Worm (Caenorhabditis elegans) whole organism, L4 larva: Measurements from ENCODE around the gene Y51H4A.25.

Source experiments
- D1046.2 ChIP-seq: fragments of 200-800 bp; sonication (Bioruptor generic); IDR thresholded peaks from 2 replicates; pipeline ENCODE4 v1.3.6; 2022; ENCODE audit warnings: missing genetic modification characterization, missing compliant biosample characterization
- F10B5.3 ChIP-seq: sonication (generic microtip); optimal IDR thresholded peaks from 2 replicates; lab custom pipeline; 2016; ENCODE audit warnings: mild to moderate bottlenecking, missing genetic modification characterization, missing compliant biosample characterization
- F37D6.2 ChIP-seq: sonication (generic microtip); optimal IDR thresholded peaks from 2 replicates; lab custom pipeline; 2016; ENCODE audit warnings: mild to moderate bottlenecking, missing genetic modification characterization, missing compliant biosample characterization
- F44E2.7 ChIP-seq: fragments of 200-800 bp; sonication (Bioruptor generic); IDR thresholded peaks from 2 replicates; pipeline ENCODE4 v2.1.2; 2022; ENCODE audit warnings: missing genetic modification characterization, missing compliant biosample characterization
- Y5F2A.4 ChIP-seq: fragments of 200-800 bp; sonication (Bioruptor generic); optimal IDR thresholded peaks from 2 replicates; lab custom pipeline; 2018; ENCODE audit warnings: mild to moderate bottlenecking, missing genetic modification characterization, missing compliant biosample characterization
- Y75B8A.6 ChIP-seq: fragments of 200-800 bp; sonication (Bioruptor generic); IDR thresholded peaks from 2 replicates; pipeline ENCODE4 v1.3.6; 2022; ENCODE audit warnings: missing genetic modification reagents, missing genetic modification characterization, missing compliant biosample characterization
- ZK337.2 ChIP-seq: fragments of 200-800 bp; sonication (Bioruptor generic); IDR thresholded peaks from 2 replicates; pipeline ENCODE4 v1.3.6; 2022; ENCODE audit warnings: missing genetic modification reagents, missing genetic modification characterization, missing compliant biosample characterization
- ZK546.5 ChIP-seq, 2 experiments: sonication (generic microtip); optimal IDR thresholded peaks; 2 replicates each; lab custom pipeline; 2017; ENCODE audit warnings: missing biosample characterization in 2 of 2, missing genetic modification characterization in 2 of 2
- aly-2 ChIP-seq: sonication (generic microtip); optimal IDR thresholded peaks from 2 replicates; lab custom pipeline; 2018; ENCODE audit warnings: missing biosample characterization, missing genetic modification characterization
- ama-1 ChIP-seq: fragments of 150-350 bp; optimal IDR thresholded peaks from 2 replicates; lab custom pipeline; 2014; ENCODE audit warnings: inconsistent platforms, mixed read lengths
- ceh-20 ChIP-seq: fragments of 200-800 bp; sonication (Bioruptor generic); IDR thresholded peaks from 2 replicates; pipeline ENCODE4 v1.3.6; 2022; ENCODE audit warnings: missing genetic modification reagents, missing genetic modification characterization, missing compliant biosample characterization
- ceh-32 ChIP-seq: sonication (generic microtip); optimal IDR thresholded peaks from 2 replicates; lab custom pipeline; 2016; ENCODE audit warnings: mild to moderate bottlenecking, missing genetic modification characterization, missing compliant biosample characterization; ENCODE audit not compliant: poor library complexity
- ceh-82 ChIP-seq: sonication (generic microtip); optimal IDR thresholded peaks from 2 replicates; lab custom pipeline; 2017; ENCODE audit warnings: missing biosample characterization, missing genetic modification characterization
- daf-12 ChIP-seq: fragments of 150-350 bp; optimal IDR thresholded peaks from 2 replicates; lab custom pipeline; 2014; ENCODE audit warnings: missing biosample characterization, missing genetic modification reagents, missing genetic modification characterization
- daf-16 ChIP-seq, 3 experiments: sonication (generic microtip); optimal IDR thresholded peaks; 2 replicates each; lab custom pipeline; 2016 to 2017; ENCODE audit warnings: missing genetic modification characterization in 3 of 3, missing genetic modification reagents in 3 of 3, mild to moderate bottlenecking in 2 of 3, missing compliant biosample characterization in 2 of 3, missing biosample characterization in 1 of 3, moderate library complexity in 1 of 3
- egl-27 ChIP-seq: sonication (generic microtip); optimal IDR thresholded peaks from 3 replicates; lab custom pipeline; 2017; ENCODE audit warnings: missing biosample characterization, missing genetic modification reagents, missing genetic modification characterization
- egl-43 ChIP-seq: fragments of 200-800 bp; sonication (Bioruptor generic); IDR thresholded peaks from 2 replicates; pipeline ENCODE4 v1.3.6; 2022; ENCODE audit warnings: missing genetic modification reagents, missing genetic modification characterization, missing compliant biosample characterization
- fkh-10 ChIP-seq: fragments of 150-350 bp; optimal IDR thresholded peaks from 2 replicates; lab custom pipeline; 2014; ENCODE audit warnings: missing biosample characterization, missing genetic modification reagents, missing genetic modification characterization
- gei-8 ChIP-seq: fragments of 200-800 bp; sonication (Bioruptor generic); optimal IDR thresholded peaks from 2 replicates; lab custom pipeline; 2018; ENCODE audit warnings: mild to moderate bottlenecking, missing genetic modification characterization, missing compliant biosample characterization
- hif-1 ChIP-seq, 2 experiments: sonication (generic microtip); optimal IDR thresholded peaks; 2 replicates each; lab custom pipeline; 2016 to 2017; ENCODE audit warnings: missing compliant biosample characterization in 2 of 2, missing genetic modification characterization in 2 of 2, missing genetic modification reagents in 2 of 2, missing genotype in 2 of 2, mild to moderate bottlenecking in 1 of 2
- hlh-11 ChIP-seq: fragments of 200-800 bp; sonication (Bioruptor generic); optimal IDR thresholded peaks from 2 replicates; lab custom pipeline; 2018; ENCODE audit warnings: mild to moderate bottlenecking, missing genetic modification characterization, missing compliant biosample characterization
- hmg-1.1 ChIP-seq: fragments of 200-800 bp; sonication (Bioruptor generic); IDR thresholded peaks from 2 replicates; pipeline ENCODE4 v1.3.6; 2022; ENCODE audit warnings: missing genetic modification reagents, missing genetic modification characterization, missing compliant biosample characterization
- lim-7 ChIP-seq: fragments of 200-800 bp; sonication (Bioruptor generic); IDR thresholded peaks from 2 replicates; pipeline ENCODE4 v1.3.6; 2022; ENCODE audit warnings: missing genetic modification characterization, missing compliant biosample characterization
- lin-1 ChIP-seq: fragments of 200-800 bp; sonication (Bioruptor generic); IDR thresholded peaks from 2 replicates; pipeline ENCODE4 v1.3.6; 2022; ENCODE audit warnings: missing genetic modification reagents, missing genetic modification characterization, missing compliant biosample characterization
- lin-13 ChIP-seq: fragments of 150-350 bp; optimal IDR thresholded peaks from 2 replicates; lab custom pipeline; 2014; ENCODE audit warnings: missing biosample characterization, missing genetic modification reagents, missing genetic modification characterization
- lin-29 ChIP-seq: fragments of 200-800 bp; sonication (Bioruptor generic); IDR thresholded peaks from 2 replicates; pipeline ENCODE4 v1.3.6; 2022; ENCODE audit warnings: missing genetic modification reagents, missing genetic modification characterization, missing compliant biosample characterization
- lsy-2 ChIP-seq, 2 experiments: fragments of 150-350 bp in 1 of 2; sonication (generic microtip) in 1 of 2; optimal IDR thresholded peaks; 2 replicates each; lab custom pipeline; 2014 to 2017; ENCODE audit warnings: missing biosample characterization in 2 of 2, missing genetic modification characterization in 2 of 2
- mxl-2 ChIP-seq: fragments of 200-800 bp; sonication (Bioruptor generic); conservative IDR thresholded peaks from 2 replicates; pipeline ENCODE4 v1.3.6; 2022; ENCODE audit warnings: missing genetic modification reagents, missing genetic modification characterization, missing compliant biosample characterization
- nhr-10 ChIP-seq: fragments of 150-350 bp; optimal IDR thresholded peaks from 2 replicates; lab custom pipeline; 2014; ENCODE audit warnings: missing biosample characterization, missing genetic modification characterization
- nhr-102 ChIP-seq: sonication (generic microtip); optimal IDR thresholded peaks from 2 replicates; lab custom pipeline; 2016; ENCODE audit warnings: mild to moderate bottlenecking, missing genetic modification characterization, moderate library complexity, missing compliant biosample characterization
- nhr-11 ChIP-seq: fragments of 150-350 bp; optimal IDR thresholded peaks from 2 replicates; lab custom pipeline; 2014; ENCODE audit warnings: missing biosample characterization, missing genetic modification characterization
- nhr-111 ChIP-seq: fragments of 200-800 bp; sonication (Bioruptor generic); optimal IDR thresholded peaks from 2 replicates; lab custom pipeline; 2018; ENCODE audit warnings: mild to moderate bottlenecking, missing genetic modification characterization, missing compliant biosample characterization
- nhr-28 ChIP-seq: fragments of 150-350 bp; optimal IDR thresholded peaks from 2 replicates; lab custom pipeline; 2014; ENCODE audit warnings: missing biosample characterization, missing genetic modification characterization
- nhr-42 ChIP-seq: fragments of 200-800 bp; sonication (Bioruptor generic); IDR thresholded peaks from 2 replicates; pipeline ENCODE4 v1.3.6; 2022; ENCODE audit warnings: missing genetic modification characterization, missing compliant biosample characterization
- nhr-76 ChIP-seq: fragments of 150-350 bp; optimal IDR thresholded peaks from 2 replicates; lab custom pipeline; 2014; ENCODE audit warnings: missing biosample characterization, missing genetic modification characterization
- nhr-77 ChIP-seq: fragments of 150-350 bp; optimal IDR thresholded peaks from 2 replicates; lab custom pipeline; 2014; ENCODE audit warnings: missing biosample characterization, missing genetic modification characterization
- pqm-1 ChIP-seq: sonication (generic microtip); optimal IDR thresholded peaks from 2 replicates; lab custom pipeline; 2017; ENCODE audit warnings: missing biosample characterization, missing genetic modification characterization
- rbr-2 ChIP-seq: sonication (generic microtip); optimal IDR thresholded peaks from 2 replicates; lab custom pipeline; 2016; ENCODE audit warnings: missing genotype, missing genetic modification characterization, missing compliant biosample characterization
- saeg-2 ChIP-seq: fragments of 200-800 bp; sonication (Bioruptor generic); IDR thresholded peaks from 2 replicates; pipeline ENCODE4 v1.3.6; 2022; ENCODE audit warnings: missing genetic modification reagents, missing genetic modification characterization, missing compliant biosample characterization
- sdz-12 ChIP-seq: fragments of 200-800 bp; sonication (Bioruptor generic); optimal IDR thresholded peaks from 2 replicates; lab custom pipeline; 2018; ENCODE audit warnings: mild to moderate bottlenecking, missing genetic modification characterization, missing compliant biosample characterization
- set-16 ChIP-seq: fragments of 200-800 bp; sonication (Bioruptor generic); IDR thresholded peaks from 2 replicates; pipeline ENCODE4 v1.3.6; 2022; ENCODE audit warnings: missing genetic modification reagents, missing genetic modification characterization, missing compliant biosample characterization
- skn-1 ChIP-seq: fragments of 150-350 bp; optimal IDR thresholded peaks from 2 replicates; lab custom pipeline; 2014; ENCODE audit warnings: missing biosample characterization, missing genetic modification characterization
- snpc-1.2 ChIP-seq: fragments of 200-800 bp; sonication (Bioruptor generic); IDR thresholded peaks from 2 replicates; pipeline ENCODE4 v1.3.6; 2022; ENCODE audit warnings: missing genetic modification reagents, missing genetic modification characterization, missing compliant biosample characterization
- snpc-4 ChIP-seq: fragments of 150-350 bp; optimal IDR thresholded peaks from 2 replicates; lab custom pipeline; 2014; ENCODE audit warnings: missing biosample characterization, missing genetic modification characterization
- unc-130 ChIP-seq: sonication (generic microtip); optimal IDR thresholded peaks from 2 replicates; lab custom pipeline; 2016; ENCODE audit warnings: missing genetic modification reagents, missing genetic modification characterization, missing compliant biosample characterization
- vab-7 ChIP-seq: fragments of 200-800 bp; sonication (Bioruptor generic); IDR thresholded peaks from 2 replicates; pipeline ENCODE4 v1.3.6; 2022; ENCODE audit warnings: missing genetic modification reagents, missing genetic modification characterization, missing compliant biosample characterization
- zag-1 ChIP-seq: fragments of 150-350 bp; optimal IDR thresholded peaks from 2 replicates; lab custom pipeline; 2014; ENCODE audit warnings: missing biosample characterization, missing genetic modification characterization
- ztf-11 ChIP-seq: fragments of 150-350 bp; optimal IDR thresholded peaks from 2 replicates; lab custom pipeline; 2014; ENCODE audit warnings: missing biosample characterization, missing genetic modification characterization

Y51H4A.25 gene

DNA sequence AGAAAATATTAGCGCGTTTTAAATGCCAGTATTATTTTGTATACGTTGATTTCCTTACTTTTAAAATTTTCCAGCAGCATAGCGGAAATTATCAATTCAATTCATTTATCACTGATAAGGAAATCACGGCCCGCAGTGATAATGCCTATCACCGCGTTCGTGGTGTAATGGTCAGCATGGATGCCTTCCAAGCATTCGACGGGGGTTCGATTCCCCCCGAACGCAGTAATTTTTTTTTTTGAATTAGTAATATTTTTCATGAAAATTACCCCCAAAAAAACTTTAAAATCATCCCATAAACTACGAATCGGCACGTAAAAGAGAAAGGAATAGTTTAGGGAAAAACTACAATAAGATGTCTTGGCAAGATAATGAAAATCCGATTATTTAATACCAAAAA, 38.9 kb downstream of the Y51H4A.25 start (continued):
- TF ChIP-seq sdz-12 (peak; percentile 39), F10B5.3 (tag; lab: Kevin White, UChicago) (no peak), unc-130 (GFP tag; lab: Kevin White, UChicago) (peak; percentile 56), hlh-11 (tag; lab: Kevin White, UChicago) (no peak), skn-1 (tag; lab: Kevin White, UChicago) (no peak), Y5F2A.4 (GFP tag; lab: Kevin White, UChicago) (no peak), ceh-20 (GFP tag; lab: Robert Waterston, UW) (no peak), Y75B8A.6 (GFP tag; lab: Robert Waterston, UW) (no peak)

DNA sequence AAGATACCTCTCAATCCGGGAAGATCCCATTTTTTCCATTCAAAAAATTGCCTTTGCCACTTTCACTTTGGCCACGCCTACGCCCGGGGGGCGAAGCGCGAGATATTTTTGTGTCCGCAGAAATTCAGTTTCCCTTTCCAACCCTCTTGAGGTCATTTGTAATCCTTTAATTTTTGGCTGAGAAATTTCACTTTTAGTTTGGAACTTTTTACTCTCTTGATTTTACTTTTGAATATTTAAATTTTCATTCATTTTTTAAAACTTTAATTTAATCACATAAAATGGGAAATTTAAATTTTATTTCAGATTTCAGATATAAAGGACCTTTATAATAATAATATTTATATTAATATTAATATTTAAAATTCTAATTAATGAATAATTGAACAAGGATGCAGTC, 39.3 kb downstream of the Y51H4A.25 start, which contains the start of gene Y43D4A.5:
Gene Y43D4A.5 (plus strand): TSS at position 301 of the 400 bp plus-strand sequence.
- no peak for TF ChIP-seq set-16 (GFP tag; lab: Robert Waterston, UW)
- TF ChIP-seq nhr-11: no peak
- no peak for TF ChIP-seq snpc-4 (tag; lab: Kevin White, UChicago)
- TF ChIP-seq lin-29: no peak
- no peak for TF ChIP-seq vab-7 (GFP tag; lab: Robert Waterston, UW)
- no peak for TF ChIP-seq lin-1
- TF ChIP-seq sdz-12: no peak

- TF ChIP-seq ZK337.2 (GFP tag; lab: Robert Waterston, UW) (no peak), F37D6.2 (no peak), rbr-2 (tag; lab: Kevin White, UChicago) (peak; percentile 45), aly-2 (no peak), lin-13 (GFP tag; lab: Kevin White, UChicago) (peak; percentile 28), hif-1 (tag; optimal IDR thresholded peaks at IDR 0.05; lab: Kevin White, UChicago) (peak in 1 of 2 experiments; percentile 44), lim-7 (GFP tag; lab: Robert Waterston, UW) (peak; percentile 92), nhr-28 (no peak), F44E2.7 (GFP tag; lab: Robert Waterston, UW) (0 out of 2 replicates have a peak, but pooled peaks have one; percentile 45), saeg-2 (no peak), nhr-10 (tag; lab: Kevin White, UChicago) (no peak), nhr-11 (no peak), D1046.2 (GFP tag; lab: Robert Waterston, UW) (peak; percentile 78), pqm-1 (tag; lab: Kevin White, UChicago) (no peak), lsy-2 (tag; optimal IDR thresholded peaks at IDR 0.05; lab: Kevin White, UChicago) (no peak), skn-1 (tag; lab: Kevin White, UChicago) (no peak), gei-8 (no peak), lin-29 (0 out of 2 replicates have a peak, but pooled peaks have one; percentile 16), ztf-11 (tag; lab: Kevin White, UChicago) (no peak), nhr-102 (tag; lab: Kevin White, UChicago) (peak; percentile 47), sdz-12 (no peak), daf-16 (GFP tag; optimal IDR thresholded peaks at IDR 0.05; lab: Kevin White, UChicago) (peak in 1 of 2 experiments; percentile 79), daf-16 (tag; optimal IDR thresholded peaks at IDR 0.05; lab: Kevin White, UChicago) (peak; percentile 37), ZK546.5 (tag; optimal IDR thresholded peaks at IDR 0.05; lab: Kevin White, UChicago) (no peak), ceh-32 (tag; lab: Kevin White, UChicago) (no peak), egl-43 (GFP tag; lab: Robert Waterston, UW) (peak; percentile 91), fkh-10 (GFP tag; lab: Kevin White, UChicago) (no peak), hmg-1.1 (GFP tag; lab: Robert Waterston, UW) (peak; percentile 78), mxl-2 (GFP tag; lab: Robert Waterston, UW) (0 out of 2 replicates have a peak, but pooled peaks have one; percentile 39), nhr-77 (tag; lab: Kevin White, UChicago) (peak; percentile 7), snpc-1.2 (GFP tag; lab: Robert Waterston, UW) (peak; percentile 98), zag-1 (tag; lab: Kevin White, UChicago) (no peak), F10B5.3 (tag; lab: Kevin White, UChicago) (peak; percentile 4), egl-27 (tag; lab: Kevin White, UChicago) (no peak), ama-1 (no peak), nhr-76 (tag; lab: Kevin White, UChicago) (no peak), nhr-42 (no peak), ceh-82 (tag; lab: Kevin White, UChicago) (no peak), daf-12 (tag; lab: Kevin White, UChicago) (no peak), vab-7 (GFP tag; lab: Robert Waterston, UW) (peak; percentile 83), nhr-111 (GFP tag; lab: Kevin White, UChicago) (no peak)
These were observed 39.8 kb downstream of the Y51H4A.25 start for ce11 chrIV:16775925-16776324.
